Fruit fly (Drosophila melanogaster) whole organism, larva: Measurements from ENCODE around the gene CG32944.

ENCODE experiments used
- noc ChIP-seq: fragments of 200-800 bp; sonication (Bioruptor generic); optimal IDR thresholded peaks from 3 replicates; lab custom pipeline; 2019; ENCODE audit warnings: missing biosample characterization, mild to moderate bottlenecking, missing genetic modification characterization, moderate library complexity

The CG32944 gene

dm6 chr3R:4428585-4429464 lies 9.4 kb upstream of the CG32944 start, which contains the start of gene srl:
srl (minus strand) TSS chr3R:4429335.
- no peak for TF ChIP-seq noc

dm6 chr3R:4426730-4427129 lies 7.4 kb upstream of the CG32944 start, which contains the start of gene CG31525:
CG31525 (plus strand) TSS chr3R:4427030.
- no peak for TF ChIP-seq noc

- TF ChIP-seq noc, result no peak
These were observed 3.2 kb downstream of the CG32944 start, which contains the start of gene CG31528 for dm6 chr3R:4416138-4416537. CG31528 (plus strand) TSS chr3R:4416438.

dm6 chr3R:4407325-4407724 lies 12.1 kb downstream of the CG32944 start:
- TF ChIP-seq noc, result no peak

dm6 chr3R:4403706-4404392 lies 15.5 kb downstream of the CG32944 start:
- TF ChIP-seq noc, result peak; percentile 87

dm6 chr3R:4402884-4403705 lies 16.3 kb downstream of the CG32944 start, which contains the start of gene lost:
lost (plus strand) TSS chr3R:4403076.
- TF ChIP-seq noc, result no peak

dm6 chr3R:4401977-4402589 lies 17.3 kb downstream of the CG32944 start, which contains the start of gene CG9853:
CG9853 (minus strand) TSS chr3R:4402027.
- no peak for TF ChIP-seq noc

dm6 chr3R:4400497-4400833 lies 18.9 kb downstream of the CG32944 start, which contains the start of gene CG14647:
CG14647 (plus strand) TSS chr3R:4400510.
- no peak for TF ChIP-seq noc

dm6 chr3R:4399810-4400496 lies 19.4 kb downstream of the CG32944 start:
- no peak for TF ChIP-seq noc

dm6 chr3R:4397403-4398079 lies 21.8 kb downstream of the CG32944 start, which contains the start of gene CG9855:
CG9855 (minus strand) TSS chr3R:4397875.
- no peak for TF ChIP-seq noc

dm6 chr3R:4394654-4395581 lies 24.5 kb downstream of the CG32944 start:
- peak; percentile 96 for TF ChIP-seq noc

- TF ChIP-seq noc, result no peak
These were observed 25.3 kb downstream of the CG32944 start, which contains the start of gene CG34112 for dm6 chr3R:4394117-4394516. CG34112 (minus strand) TSS chr3R:4394259.

dm6 chr3R:4390133-4390532 lies 29.2 kb downstream of the CG32944 start, which contains the start of gene CG14646:
CG14646 (plus strand) TSS chr3R:4390366.
- no peak for TF ChIP-seq noc

dm6 chr3R:4387490-4387889 lies 31.9 kb downstream of the CG32944 start, which contains the start of gene tub:
tub (plus strand) TSS chr3R:4387742.
- TF ChIP-seq noc, result peak; percentile 31
